Worm (Caenorhabditis elegans) whole organism, young adult: Measurements from ENCODE around the gene rps-12.

Experiments
- C17E4.6 ChIP-seq: fragments of 200-800 bp; sonication (Bioruptor generic); IDR thresholded peaks from 2 replicates; pipeline ENCODE4 v1.3.6; 2022; ENCODE audit warnings: missing genetic modification reagents, missing genetic modification characterization, missing compliant biosample characterization
- K11D2.4 ChIP-seq: fragments of 200-800 bp; sonication (Bioruptor generic); IDR thresholded peaks from 2 replicates; pipeline ENCODE4 v1.3.6; 2022; ENCODE audit warnings: missing genetic modification reagents, missing genetic modification characterization, missing compliant biosample characterization
- atf-7 ChIP-seq: sonication (generic microtip); optimal IDR thresholded peaks from 2 replicates; lab custom pipeline; 2017; ENCODE audit warnings: mild to moderate bottlenecking, missing genetic modification characterization, missing compliant biosample characterization
- attf-6 ChIP-seq: fragments of 200-800 bp; sonication (Bioruptor generic); IDR thresholded peaks from 2 replicates; pipeline ENCODE4 v1.3.6; 2022; ENCODE audit warnings: missing genetic modification reagents, missing genetic modification characterization, missing compliant biosample characterization
- cebp-1 ChIP-seq, 2 experiments: fragments of 200-800 bp in 1 of 2; sonication (Bioruptor generic) in 1 of 2; sonication (generic microtip) in 1 of 2; IDR thresholded peaks in 1 of 2; optimal IDR thresholded peaks in 1 of 2; 2 replicates each; pipeline versions ENCODE4 v1.3.6 to Lab custom; 2017 to 2022; ENCODE audit warnings: missing compliant biosample characterization in 2 of 2, missing genetic modification characterization in 2 of 2, mild to moderate bottlenecking in 1 of 2, missing genetic modification reagents in 1 of 2, moderate library complexity in 1 of 2
- efl-1 ChIP-seq: fragments of 150-350 bp; optimal IDR thresholded peaks from 2 replicates; lab custom pipeline; 2014; ENCODE audit warnings: missing biosample characterization, missing genetic modification reagents, missing genetic modification characterization
- hlh-26 ChIP-seq: fragments of 200-800 bp; sonication (Bioruptor generic); conservative IDR thresholded peaks from 2 replicates; pipeline ENCODE4 v1.3.6; 2022; ENCODE audit warnings: missing genetic modification reagents, missing genetic modification characterization, missing compliant biosample characterization
- lin-26 ChIP-seq: fragments of 200-800 bp; sonication (Bioruptor generic); IDR thresholded peaks from 2 replicates; pipeline ENCODE4 v1.3.6; 2022; ENCODE audit warnings: missing genetic modification reagents, missing genetic modification characterization, missing compliant biosample characterization
- lin-35 ChIP-seq, 3 experiments: fragments of 150-350 bp in 2 of 3; sonication (generic microtip) in 1 of 3; optimal IDR thresholded peaks; 2 replicates each; lab custom pipeline; 2014 to 2018; ENCODE audit warnings: missing biosample characterization in 3 of 3, missing genetic modification characterization in 3 of 3, missing genetic modification reagents in 3 of 3
- lir-1 ChIP-seq: fragments of 200-800 bp; sonication (Bioruptor generic); conservative IDR thresholded peaks from 2 replicates; pipeline ENCODE4 v1.3.6; 2022; ENCODE audit warnings: missing genetic modification reagents, missing genetic modification characterization, missing compliant biosample characterization
- lsy-27 ChIP-seq: sonication (generic microtip); optimal IDR thresholded peaks from 2 replicates; lab custom pipeline; 2017; ENCODE audit warnings: missing genetic modification characterization, mild to moderate bottlenecking, missing compliant biosample characterization, antibody characterized with exemption, missing genotype, borderline replicate concordance; ENCODE audit not compliant: insufficient read depth
- nhr-120 ChIP-seq: fragments of 200-800 bp; sonication (Bioruptor generic); IDR thresholded peaks from 2 replicates; pipeline ENCODE4 v1.3.6; 2022; ENCODE audit warnings: missing genetic modification characterization, missing compliant biosample characterization

DNA sequence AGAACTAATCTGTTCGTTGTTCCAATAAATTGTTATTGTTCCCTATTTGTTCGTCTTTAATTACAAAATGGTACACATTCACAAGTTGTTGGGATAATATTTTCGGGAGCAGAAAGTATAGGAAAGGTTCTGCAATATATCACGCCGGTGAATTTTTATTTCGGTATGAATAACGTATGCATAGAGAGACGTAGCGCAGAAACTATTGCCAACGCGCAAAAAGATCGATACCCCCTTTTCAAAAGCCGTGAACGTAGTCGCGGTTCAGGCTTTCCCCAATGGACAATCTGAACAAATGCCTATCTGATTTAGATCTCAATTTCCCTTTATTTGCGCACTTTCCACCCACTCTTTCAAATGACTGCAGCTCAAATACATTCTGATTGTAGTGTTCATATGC is 1.0 kb downstream of the rps-12 start, which contains the start of gene pst-2:
- TF ChIP-seq nhr-120 (GFP tag; lab: Robert Waterston, UW) (no peak), lsy-27 (no peak), C17E4.6 (GFP tag; lab: Robert Waterston, UW) (no peak), efl-1 (GFP tag; lab: Kevin White, UChicago) (no peak), K11D2.4 (GFP tag; lab: Robert Waterston, UW) (no peak), atf-7 (no peak), lin-26 (GFP tag; lab: Robert Waterston, UW) (no peak), lin-35 (GFP tag; optimal IDR thresholded peaks at IDR 0.05; lab: Kevin White, UChicago) (no peak), hlh-26 (no peak), attf-6 (peak; percentile 37; the same call in 1 of the 2 replicates), cebp-1 (GFP tag; IDR thresholded peaks at IDR 0.05; lab: Robert Waterston, UW) (no peak), cebp-1 (tag; optimal IDR thresholded peaks at IDR 0.05; lab: Kevin White, UChicago) (no peak), lir-1 (no peak)
